Worm (Caenorhabditis elegans) whole organism, young adult: ENCODE data around the gene B0361.11.

ENCODE experiments used
- C06A6.2 ChIP-seq: fragments of 200-800 bp; sonication (Bioruptor generic); conservative IDR thresholded peaks from 2 replicates; pipeline ENCODE4 v1.3.6; 2022; ENCODE audit warnings: missing genetic modification characterization, missing compliant biosample characterization
- akir-1 ChIP-seq: fragments of 200-800 bp; sonication (Bioruptor generic); optimal IDR thresholded peaks from 2 replicates; lab custom pipeline; 2018; ENCODE audit warnings: mild to moderate bottlenecking, missing genetic modification characterization, moderate library complexity, missing compliant biosample characterization
- attf-3 ChIP-seq: fragments of 200-800 bp; sonication (Bioruptor generic); conservative IDR thresholded peaks from 2 replicates; pipeline ENCODE4 v1.3.6; 2022; ENCODE audit warnings: missing genetic modification reagents, missing genetic modification characterization, missing compliant biosample characterization
- attf-6 ChIP-seq: fragments of 200-800 bp; sonication (Bioruptor generic); IDR thresholded peaks from 2 replicates; pipeline ENCODE4 v1.3.6; 2022; ENCODE audit warnings: missing genetic modification reagents, missing genetic modification characterization, missing compliant biosample characterization
- cebp-1 ChIP-seq, 2 experiments: fragments of 200-800 bp in 1 of 2; sonication (Bioruptor generic) in 1 of 2; sonication (generic microtip) in 1 of 2; IDR thresholded peaks in 1 of 2; optimal IDR thresholded peaks in 1 of 2; 2 replicates each; pipeline versions ENCODE4 v1.3.6 to Lab custom; 2017 to 2022; ENCODE audit warnings: missing compliant biosample characterization in 2 of 2, missing genetic modification characterization in 2 of 2, mild to moderate bottlenecking in 1 of 2, missing genetic modification reagents in 1 of 2, moderate library complexity in 1 of 2
- cebp-2 ChIP-seq: fragments of 200-800 bp; sonication (Bioruptor generic); IDR thresholded peaks from 2 replicates; pipeline ENCODE4 v1.3.6; 2022; ENCODE audit warnings: missing genetic modification characterization, missing compliant biosample characterization
- dpl-1 ChIP-seq: fragments of 150-350 bp; optimal IDR thresholded peaks from 2 replicates; lab custom pipeline; 2014; ENCODE audit warnings: missing biosample characterization, missing genetic modification reagents, missing genetic modification characterization
- egl-44 ChIP-seq: fragments of 200-800 bp; sonication (Bioruptor generic); IDR thresholded peaks from 2 replicates; pipeline ENCODE4 v1.3.6; 2022; ENCODE audit warnings: missing genetic modification reagents, missing genetic modification characterization, missing compliant biosample characterization
- mxl-1 ChIP-seq: sonication (generic microtip); optimal IDR thresholded peaks from 2 replicates; lab custom pipeline; 2016; ENCODE audit warnings: missing genetic modification characterization, missing compliant biosample characterization
- tlf-1 ChIP-seq: fragments of 200-800 bp; sonication (Bioruptor generic); optimal IDR thresholded peaks from 2 replicates; lab custom pipeline; 2018; ENCODE audit warnings: mild to moderate bottlenecking, missing genetic modification characterization, missing compliant biosample characterization
- zfh-2 ChIP-seq: fragments of 200-800 bp; sonication (Bioruptor generic); conservative IDR thresholded peaks from 2 replicates; pipeline ENCODE4 v1.3.6; 2022; ENCODE audit warnings: missing genetic modification reagents, missing genetic modification characterization, missing compliant biosample characterization

- TF ChIP-seq cebp-2: no peak
- TF ChIP-seq zfh-2 (GFP tag; lab: Robert Waterston, UW): no peak
- no peak for TF ChIP-seq attf-6 (GFP tag; lab: Robert Waterston, UW)
- no peak for TF ChIP-seq akir-1 (GFP tag; lab: Kevin White, UChicago)
- TF ChIP-seq egl-44 (GFP tag; lab: Robert Waterston, UW): no peak
- no peak for TF ChIP-seq C06A6.2 (GFP tag; lab: Robert Waterston, UW)
- TF ChIP-seq cebp-1 (GFP tag; IDR thresholded peaks at IDR 0.05; lab: Robert Waterston, UW): no peak
- no peak for TF ChIP-seq cebp-1 (tag; optimal IDR thresholded peaks at IDR 0.05; lab: Kevin White, UChicago)
- TF ChIP-seq mxl-1 (tag; lab: Kevin White, UChicago): no peak
- TF ChIP-seq attf-3: no peak
- TF ChIP-seq dpl-1 (GFP tag; lab: Kevin White, UChicago): no peak
- TF ChIP-seq tlf-1 (GFP tag; lab: Kevin White, UChicago): no peak
Measured at ce11 chrIII:7299466-7299865, 22.1 kb downstream of the B0361.11 start, which contains the start of the genes B0361.14 and B0361.9.
